Worm (Caenorhabditis elegans) whole organism, L3 larva: ENCODE data around the gene Y57G11C.43.

Experiments used
- R02D3.7 ChIP-seq: fragments of 150-350 bp; optimal IDR thresholded peaks from 2 replicates; lab custom pipeline; 2014; ENCODE audit warnings: missing biosample characterization, missing genetic modification characterization
- ZK546.5 ChIP-seq: sonication (generic microtip); optimal IDR thresholded peaks from 2 replicates; lab custom pipeline; 2017; ENCODE audit warnings: missing biosample characterization, missing genetic modification characterization
- ama-1 ChIP-seq: fragments of 150-350 bp; optimal IDR thresholded peaks from 2 replicates; lab custom pipeline; 2018
- ceh-16 ChIP-seq: sonication (generic microtip); optimal IDR thresholded peaks from 2 replicates; lab custom pipeline; 2017; ENCODE audit warnings: missing biosample characterization, missing genetic modification characterization
- ceh-28 ChIP-seq: fragments of 150-350 bp; optimal IDR thresholded peaks from 2 replicates; lab custom pipeline; 2014; ENCODE audit warnings: missing biosample characterization, missing genetic modification reagents, missing genetic modification characterization
- ceh-82 ChIP-seq: fragments of 150-350 bp; optimal IDR thresholded peaks from 2 replicates; lab custom pipeline; 2014; ENCODE audit warnings: missing biosample characterization, missing genetic modification characterization
- daf-12 ChIP-seq: fragments of 150-350 bp; optimal IDR thresholded peaks from 2 replicates; lab custom pipeline; 2014; ENCODE audit warnings: missing biosample characterization, missing genetic modification reagents, missing genetic modification characterization
- egl-5 ChIP-seq: fragments of 150-350 bp; optimal IDR thresholded peaks from 2 replicates; lab custom pipeline; 2017; ENCODE audit warnings: missing biosample characterization, missing genetic modification reagents, missing genetic modification characterization, inconsistent platforms
- elt-1 ChIP-seq: fragments of 150-350 bp; optimal IDR thresholded peaks from 2 replicates; lab custom pipeline; 2014; ENCODE audit warnings: missing biosample characterization, missing genetic modification characterization
- elt-2 ChIP-seq: sonication (generic microtip); optimal IDR thresholded peaks from 2 replicates; lab custom pipeline; 2016; ENCODE audit warnings: missing genetic modification reagents, mild to moderate bottlenecking, missing genetic modification characterization, missing compliant biosample characterization
- elt-3 ChIP-seq, 3 experiments: fragments of 150-350 bp in 1 of 3; sonication (generic microtip) in 2 of 3; optimal IDR thresholded peaks; 2 replicates in 2 of 3; 4 replicates in 1 of 3; lab custom pipeline; 2014 to 2017; ENCODE audit warnings: missing biosample characterization in 3 of 3, missing genetic modification characterization in 3 of 3
- eor-1 ChIP-seq, 2 experiments: fragments of 150-350 bp; optimal IDR thresholded peaks; 2 replicates each; lab custom pipeline; 2014 to 2018; ENCODE audit warnings: missing biosample characterization in 2 of 2, missing genetic modification characterization in 2 of 2
- fkh-10 ChIP-seq: sonication (generic microtip); optimal IDR thresholded peaks from 2 replicates; lab custom pipeline; 2017; ENCODE audit warnings: missing biosample characterization, missing genetic modification reagents, missing genetic modification characterization
- fkh-2 ChIP-seq: fragments of 150-350 bp; optimal IDR thresholded peaks from 2 replicates; lab custom pipeline; 2014; ENCODE audit warnings: missing biosample characterization, missing genetic modification reagents, missing genetic modification characterization
- hmg-11 ChIP-seq: sonication (generic microtip); optimal IDR thresholded peaks from 2 replicates; lab custom pipeline; 2016; ENCODE audit warnings: missing genetic modification characterization, missing compliant biosample characterization
- jun-1 ChIP-seq: fragments of 150-350 bp; optimal IDR thresholded peaks from 2 replicates; lab custom pipeline; 2014; ENCODE audit warnings: missing biosample characterization, missing genetic modification reagents, missing genetic modification characterization
- lin-15B ChIP-seq: fragments of 150-350 bp; optimal IDR thresholded peaks from 2 replicates; lab custom pipeline; 2014; ENCODE audit warnings: missing biosample characterization, missing genetic modification characterization
- lin-39 ChIP-seq: fragments of 150-350 bp; optimal IDR thresholded peaks from 2 replicates; lab custom pipeline; 2018; ENCODE audit warnings: missing biosample characterization, missing genetic modification reagents, missing genetic modification characterization
- lsy-12 ChIP-seq: sonication (generic microtip); optimal IDR thresholded peaks from 2 replicates; lab custom pipeline; 2016; ENCODE audit warnings: mild to moderate bottlenecking, missing genetic modification characterization, missing compliant biosample characterization
- mdl-1 ChIP-seq: fragments of 150-350 bp; optimal IDR thresholded peaks from 2 replicates; lab custom pipeline; 2014; ENCODE audit warnings: missing biosample characterization, missing genetic modification characterization
- nfya-1 ChIP-seq: sonication (generic microtip); optimal IDR thresholded peaks from 2 replicates; lab custom pipeline; 2017; ENCODE audit warnings: missing genetic modification characterization, mild to moderate bottlenecking, missing compliant biosample characterization, antibody characterized with exemption, moderate library complexity; ENCODE audit not compliant: insufficient read depth
- nhr-12 ChIP-seq: fragments of 150-350 bp; optimal IDR thresholded peaks from 2 replicates; lab custom pipeline; 2014; ENCODE audit warnings: missing biosample characterization, missing genetic modification characterization
- nhr-23 ChIP-seq: fragments of 150-350 bp; optimal IDR thresholded peaks from 2 replicates; lab custom pipeline; 2014; ENCODE audit warnings: missing biosample characterization, missing genetic modification reagents, missing genetic modification characterization
- nhr-237 ChIP-seq: fragments of 150-350 bp; optimal IDR thresholded peaks from 2 replicates; lab custom pipeline; 2014; ENCODE audit warnings: missing biosample characterization, missing genetic modification characterization
- nhr-25 ChIP-seq: sonication (generic microtip); optimal IDR thresholded peaks from 2 replicates; lab custom pipeline; 2017; ENCODE audit warnings: missing biosample characterization, missing genetic modification characterization
- nhr-28 ChIP-seq: fragments of 150-350 bp; optimal IDR thresholded peaks from 2 replicates; lab custom pipeline; 2014; ENCODE audit warnings: missing biosample characterization, missing genetic modification characterization
- nhr-43 ChIP-seq: sonication (generic microtip); optimal IDR thresholded peaks from 2 replicates; lab custom pipeline; 2016; ENCODE audit warnings: mild to moderate bottlenecking, missing genetic modification characterization, missing compliant biosample characterization; ENCODE audit not compliant: poor library complexity, severe bottlenecking
- nhr-67 ChIP-seq: fragments of 150-350 bp; optimal IDR thresholded peaks from 2 replicates; lab custom pipeline; 2014; ENCODE audit warnings: missing biosample characterization, missing genetic modification characterization
- nhr-76 ChIP-seq: fragments of 150-350 bp; sonication (generic microtip); optimal IDR thresholded peaks from 5 replicates; lab custom pipeline; 2014; ENCODE audit warnings: missing biosample characterization, missing genetic modification characterization
- nhr-77 ChIP-seq: fragments of 150-350 bp; optimal IDR thresholded peaks from 2 replicates; lab custom pipeline; 2014; ENCODE audit warnings: missing biosample characterization, missing genetic modification characterization
- pqm-1 ChIP-seq: fragments of 150-350 bp; optimal IDR thresholded peaks from 2 replicates; lab custom pipeline; 2017; ENCODE audit warnings: missing biosample characterization, missing genetic modification characterization, inconsistent platforms
- skn-1 ChIP-seq: fragments of 150-350 bp; optimal IDR thresholded peaks from 2 replicates; lab custom pipeline; 2014; ENCODE audit warnings: missing biosample characterization, missing genetic modification characterization
- snpc-4 ChIP-seq: fragments of 150-350 bp; optimal IDR thresholded peaks from 2 replicates; lab custom pipeline; 2014; ENCODE audit warnings: missing biosample characterization, missing genetic modification characterization
- tbx-2 ChIP-seq: sonication (generic microtip); optimal IDR thresholded peaks from 2 replicates; lab custom pipeline; 2016; ENCODE audit warnings: mild to moderate bottlenecking, missing genetic modification characterization, missing compliant biosample characterization
- unc-39 ChIP-seq: sonication (generic microtip); optimal IDR thresholded peaks from 4 replicates; lab custom pipeline; 2017; ENCODE audit warnings: missing biosample characterization, missing genetic modification characterization
- zag-1 ChIP-seq: fragments of 150-350 bp; optimal IDR thresholded peaks from 2 replicates; lab custom pipeline; 2014; ENCODE audit warnings: missing biosample characterization, missing genetic modification characterization
- ztf-4 ChIP-seq: fragments of 150-350 bp; optimal IDR thresholded peaks from 2 replicates; lab custom pipeline; 2014; ENCODE audit warnings: missing biosample characterization, missing genetic modification characterization

The Y57G11C.43 gene

DNA sequence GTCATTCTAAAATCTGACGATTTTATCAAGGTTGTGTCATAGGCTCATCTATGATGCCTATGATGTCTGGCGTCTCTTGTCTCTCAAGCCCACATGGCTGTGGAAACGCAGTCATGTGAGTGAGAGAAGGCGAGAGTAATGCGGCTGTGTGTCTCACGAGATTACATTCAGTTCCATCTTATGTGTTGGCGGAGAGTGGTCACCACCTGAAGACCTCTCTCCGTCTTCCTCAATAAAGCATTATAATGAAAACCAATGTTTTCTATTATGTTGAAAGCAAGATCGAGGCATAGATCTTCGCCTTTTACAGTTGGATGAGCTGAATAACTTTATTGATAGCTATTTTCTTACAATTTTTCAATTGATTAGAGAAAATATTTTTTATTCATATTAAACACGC lies 5.9 kb upstream of the Y57G11C.43 start:
- TF ChIP-seq mdl-1 (tag; lab: Kevin White, UChicago) (peak; percentile 28), elt-1 (tag; lab: Kevin White, UChicago) (peak; percentile 32), pqm-1 (tag; lab: Kevin White, UChicago) (peak; percentile 4), lin-15B (tag; lab: Kevin White, UChicago) (peak; percentile 50), ceh-28 (tag; lab: Kevin White, UChicago) (peak; percentile 8), snpc-4 (tag; lab: Kevin White, UChicago) (peak; percentile 31), ama-1 (lab: Kevin White, UChicago) (peak; percentile 34), nhr-23 (peak; percentile 28), hmg-11 (tag; lab: Kevin White, UChicago) (peak; percentile 54), lin-39 (tag; lab: Kevin White, UChicago) (peak; percentile 56), elt-2 (tag; lab: Kevin White, UChicago) (peak; percentile 26), nfya-1 (peak; percentile 69)

- TF ChIP-seq ama-1 (lab: Kevin White, UChicago) (peak; percentile 68), nhr-67 (no peak)
These were observed 5.1 kb upstream of the Y57G11C.43 start for ce11 chrIV:14763938-14764718.

DNA sequence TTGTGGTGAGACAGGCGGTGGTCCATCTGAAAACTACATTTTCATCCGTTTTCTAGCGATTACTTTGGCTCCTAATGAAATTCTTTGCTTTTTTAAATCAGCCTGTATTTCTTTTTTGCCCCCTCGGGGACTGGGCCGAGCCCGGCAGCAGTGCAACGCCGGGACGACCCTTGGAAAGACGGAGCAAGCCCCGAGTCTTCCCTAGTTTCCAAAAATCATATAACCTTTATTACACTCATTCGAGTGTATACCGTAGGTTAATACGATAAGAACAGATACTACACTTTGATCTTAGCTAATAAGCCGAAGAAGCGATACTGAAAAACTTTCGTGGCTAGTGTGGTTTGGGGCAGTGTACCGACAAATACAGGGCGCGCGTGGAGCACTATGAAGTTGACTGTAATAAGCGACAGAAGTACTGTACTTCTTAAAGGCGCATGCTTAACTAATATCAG lies 4.5 kb upstream of the Y57G11C.43 start:
- TF ChIP-seq nhr-237 (tag; lab: Kevin White, UChicago) (no peak), elt-1 (tag; lab: Kevin White, UChicago) (no peak), lsy-12 (tag; lab: Kevin White, UChicago) (no peak), hmg-11 (tag; lab: Kevin White, UChicago) (no peak), fkh-10 (GFP tag; lab: Kevin White, UChicago) (no peak), nhr-43 (tag; lab: Kevin White, UChicago) (peak; percentile 29), nhr-67 (no peak), elt-3 (tag; optimal IDR thresholded peaks at IDR 0.05; lab: Kevin White, UChicago) (no peak), snpc-4 (tag; lab: Kevin White, UChicago) (peak; percentile 82), unc-39 (tag; lab: Kevin White, UChicago) (no peak), ceh-82 (tag; lab: Kevin White, UChicago) (no peak)

- TF ChIP-seq tbx-2 (tag; lab: Kevin White, UChicago) (no peak), lsy-12 (tag; lab: Kevin White, UChicago) (no peak), elt-1 (tag; lab: Kevin White, UChicago) (no peak), nhr-67 (no peak), skn-1 (tag; lab: Kevin White, UChicago) (no peak), ama-1 (lab: Kevin White, UChicago) (no peak), nhr-23 (no peak), ceh-16 (tag; lab: Kevin White, UChicago) (no peak), jun-1 (tag; lab: Kevin White, UChicago) (no peak), R02D3.7 (tag; lab: Kevin White, UChicago) (no peak)
These were observed 3.9 kb upstream of the Y57G11C.43 start, which contains the start of gene Y57G11C.5 for ce11 chrIV:14765336-14765735. Gene Y57G11C.5 (minus strand): TSS chrIV:14765436.

- no peak for TF ChIP-seq ZK546.5
- peak; percentile 7 for TF ChIP-seq ama-1 (lab: Kevin White, UChicago)
- TF ChIP-seq, all 47 proteins: peak for 1
These were observed 2.9 kb upstream of the Y57G11C.43 start, which contains the start of gene vti-1 for ce11 chrIV:14766382-14766781. Gene vti-1 (minus strand): TSS chrIV:14766665.

ce11 chrIV:14767693-14768251 lies 1.5 kb upstream of the Y57G11C.43 start, which contains the start of the genes mrps-7 and Y57G11C.3:
Gene mrps-7 (minus strand): TSS chrIV:14767730.
Gene Y57G11C.3 (plus strand): TSS chrIV:14768201.
- peak; percentile 93 for TF ChIP-seq nhr-25
- no peak for TF ChIP-seq nhr-67
- no peak for TF ChIP-seq nhr-28 (tag; lab: Kevin White, UChicago)
- TF ChIP-seq nhr-76 = no peak
- peak; percentile 94 for TF ChIP-seq nfya-1
- peak; percentile 98 for TF ChIP-seq lin-15B (tag; lab: Kevin White, UChicago)
- peak; percentile 45 for TF ChIP-seq fkh-10 (GFP tag; lab: Kevin White, UChicago)
- no peak for TF ChIP-seq elt-3 (tag; optimal IDR thresholded peaks at IDR 0.05; lab: Kevin White, UChicago)
- no peak for TF ChIP-seq nhr-12 (tag; lab: Kevin White, UChicago)
- peak; percentile 72 for TF ChIP-seq jun-1 (tag; lab: Kevin White, UChicago)
- peak; percentile 59 for TF ChIP-seq nhr-77
- TF ChIP-seq eor-1 (tag; optimal IDR thresholded peaks at IDR 0.05; lab: Kevin White, UChicago) = peak in 1 of 2 experiments; percentile 38
- peak; percentile 94 for TF ChIP-seq nhr-23
- TF ChIP-seq zag-1 (tag; lab: Kevin White, UChicago) = no peak
- peak; percentile 95 for TF ChIP-seq egl-5 (tag; lab: Kevin White, UChicago)
- peak; percentile 86 for TF ChIP-seq nhr-43 (tag; lab: Kevin White, UChicago)
- TF ChIP-seq ama-1 (lab: Kevin White, UChicago) = peak; percentile 64
- TF ChIP-seq elt-1 (tag; lab: Kevin White, UChicago) = peak; percentile 68
- TF ChIP-seq ztf-4 (tag; lab: Kevin White, UChicago) = peak; percentile 1
- TF ChIP-seq R02D3.7 (tag; lab: Kevin White, UChicago) = peak; percentile 98
- TF ChIP-seq unc-39 (tag; lab: Kevin White, UChicago) = no peak
- peak; percentile 60 for TF ChIP-seq elt-2 (tag; lab: Kevin White, UChicago)
- TF ChIP-seq daf-12 = no peak
- no peak for TF ChIP-seq fkh-2
- TF ChIP-seq lin-39 (tag; lab: Kevin White, UChicago) = peak; percentile 87
